Fruit fly (Drosophila melanogaster) whole organism, prepupa: ENCODE data around the gene CG43897.

Experiments
- CG10631 ChIP-seq: fragments of 200-800 bp; sonication (Bioruptor generic); optimal IDR thresholded peaks from 2 replicates; lab custom pipeline; 2016; ENCODE audit warnings: missing biosample characterization, missing genetic modification characterization
- CG11762 ChIP-seq: fragments of 200-800 bp; sonication (Bioruptor generic); optimal IDR thresholded peaks from 3 replicates; lab custom pipeline; 2016; ENCODE audit warnings: missing biosample characterization, missing genetic modification characterization; ENCODE audit not compliant: insufficient read depth
- CG11902 ChIP-seq: fragments of 200-800 bp; sonication (Bioruptor generic); optimal IDR thresholded peaks from 3 replicates; lab custom pipeline; 2016; ENCODE audit warnings: missing biosample characterization, missing genetic modification characterization
- CG6808 ChIP-seq: fragments of 200-800 bp; sonication (Bioruptor generic); optimal IDR thresholded peaks from 3 replicates; lab custom pipeline; 2017; ENCODE audit warnings: missing biosample characterization, missing genetic modification characterization, mild to moderate bottlenecking, moderate library complexity, missing genetic modification reagents
- Eip93F ChIP-seq: fragments of 200-800 bp; sonication (Bioruptor generic); optimal IDR thresholded peaks from 2 replicates; lab custom pipeline; 2016; ENCODE audit warnings: missing biosample characterization, mild to moderate bottlenecking, missing genetic modification characterization
- achi ChIP-seq: fragments of 200-800 bp; sonication (Bioruptor generic); optimal IDR thresholded peaks from 3 replicates; lab custom pipeline; 2016; ENCODE audit warnings: missing biosample characterization, missing genetic modification characterization
- fd85E ChIP-seq: fragments of 200-800 bp; sonication (Bioruptor generic); optimal IDR thresholded peaks from 3 replicates; lab custom pipeline; 2016; ENCODE audit warnings: missing biosample characterization, missing genetic modification characterization

DNA sequence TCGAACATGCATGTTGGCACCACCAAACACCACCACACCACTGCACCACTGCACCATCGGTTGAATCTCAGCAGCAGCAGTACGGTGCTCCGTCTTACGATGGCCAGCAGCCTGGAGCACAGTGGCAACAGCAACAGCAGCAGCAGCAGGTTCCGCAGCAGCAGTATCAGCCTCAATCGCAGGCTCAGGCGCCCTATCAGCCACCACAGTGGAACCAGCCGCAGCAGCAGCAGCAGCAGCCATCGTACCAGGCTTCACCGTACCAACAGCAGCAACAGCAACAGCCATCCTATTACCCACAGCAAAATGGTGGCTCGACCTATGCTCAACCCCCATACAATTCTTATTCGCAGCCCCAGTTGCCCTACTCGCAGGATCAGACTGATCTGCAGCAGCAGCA lies 18.5 kb downstream of the CG43897 start:
- TF ChIP-seq CG10631 (no peak), Eip93F (GFP tag; lab: Kevin White, UChicago) (no peak), CG6808 (GFP tag; lab: Kevin White, UChicago) (no peak), CG11902 (GFP tag; lab: Kevin White, UChicago) (no peak), achi (no peak), CG11762 (GFP tag; lab: Kevin White, UChicago) (no peak), fd85E (GFP tag; lab: Kevin White, UChicago) (no peak)
